In the genomic region with DNA sequence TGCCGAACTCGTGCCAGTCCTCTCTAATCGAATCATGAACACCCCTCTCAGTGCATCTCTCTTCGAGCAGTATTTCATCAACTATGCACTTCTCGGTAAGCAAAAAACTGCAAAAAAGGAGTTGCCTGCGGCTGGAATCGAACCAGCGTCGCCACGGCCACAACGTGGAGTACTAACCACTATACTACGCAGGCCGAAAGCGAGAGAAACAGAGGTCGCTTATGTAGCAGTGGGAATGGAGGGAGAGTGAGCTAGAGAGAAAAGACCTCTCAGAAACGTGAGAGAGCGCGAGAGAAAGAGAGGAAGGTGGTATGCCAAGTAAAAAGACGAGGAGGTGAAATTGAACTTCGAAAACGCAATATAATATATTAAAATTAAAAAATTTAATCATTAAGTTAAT, we compare ENCODE assay signal across 4 worm cellular contexts.
TF ChIP-seq lines count a peak whose summit lies in the region.

No protein-coding gene starts in this region.

TF ChIP-seq in whole organism, L2 larva, 48 proteins besides CTCF, POLR2A, EP300 and RAD21 (continued from another document):
- TF ChIP-seq C34F6.9 (tag; optimal IDR thresholded peaks at IDR 0.05; lab: Kevin White, UChicago) = peak; percentile 76
- peak; percentile 79 for TF ChIP-seq egl-27 (tag; optimal IDR thresholded peaks at IDR 0.05; lab: Kevin White, UChicago)
- peak in 1 of 2 experiments; percentile 61 for TF ChIP-seq mdl-1 (tag; optimal IDR thresholded peaks at IDR 0.05; lab: Kevin White, UChicago)
- TF ChIP-seq sma-3 (GFP tag; optimal IDR thresholded peaks at IDR 0.05; lab: Kevin White, UChicago) = peak; percentile 79
- no peak for TF ChIP-seq peb-1 (tag; optimal IDR thresholded peaks at IDR 0.05; lab: Kevin White, UChicago)
- TF ChIP-seq mab-5 (tag; optimal IDR thresholded peaks at IDR 0.05; lab: Kevin White, UChicago) = peak; percentile 61
- TF ChIP-seq zag-1 (tag; optimal IDR thresholded peaks at IDR 0.05; lab: Kevin White, UChicago) = peak; percentile 64
- TF ChIP-seq lin-11 (tag; optimal IDR thresholded peaks at IDR 0.05; lab: Kevin White, UChicago) = peak; percentile 54
- peak; percentile 30 for TF ChIP-seq ztf-4 (tag; optimal IDR thresholded peaks at IDR 0.05; lab: Kevin White, UChicago)
- TF ChIP-seq nhr-23 (tag; optimal IDR thresholded peaks at IDR 0.05; lab: Kevin White, UChicago) = no peak
- TF ChIP-seq alr-1 (tag; optimal IDR thresholded peaks at IDR 0.05; lab: Kevin White, UChicago) = no peak
- no peak for TF ChIP-seq ceh-82 (tag; optimal IDR thresholded peaks at IDR 0.05; lab: Kevin White, UChicago)
- peak; percentile 52 for TF ChIP-seq Y55F3AM.14 (GFP tag; optimal IDR thresholded peaks at IDR 0.05; lab: Kevin White, UChicago)
- no peak for TF ChIP-seq nhr-10 (tag; optimal IDR thresholded peaks at IDR 0.05; lab: Kevin White, UChicago)
- TF ChIP-seq nhr-21 (tag; optimal IDR thresholded peaks at IDR 0.05; lab: Kevin White, UChicago) = peak; percentile 75
- TF ChIP-seq unc-62 (GFP tag; optimal IDR thresholded peaks at IDR 0.05; lab: Kevin White, UChicago) = no peak
- no peak for TF ChIP-seq ztf-11 (tag; optimal IDR thresholded peaks at IDR 0.05; lab: Kevin White, UChicago)
- TF ChIP-seq crh-2 (tag; optimal IDR thresholded peaks at IDR 0.05; lab: Kevin White, UChicago) = peak; percentile 91
- no peak for TF ChIP-seq dmd-4 (tag; optimal IDR thresholded peaks at IDR 0.05; lab: Kevin White, UChicago)
- TF ChIP-seq mbf-1 (tag; optimal IDR thresholded peaks at IDR 0.05; lab: Kevin White, UChicago) = no peak
- no peak for TF ChIP-seq ama-1 (optimal IDR thresholded peaks at IDR 0.05; lab: Kevin White, UChicago)
- no peak for TF ChIP-seq ztf-1 (GFP tag; conservative IDR thresholded peaks at IDR 0.05; lab: Robert Waterston, UW)
- no peak for TF ChIP-seq elt-1 (tag; optimal IDR thresholded peaks at IDR 0.05; lab: Kevin White, UChicago)
- TF ChIP-seq nhr-237 (tag; optimal IDR thresholded peaks at IDR 0.05; lab: Kevin White, UChicago) = no peak
TF ChIP-seq in whole organism, L2 larva: peak in this region for 24.

TF ChIP-seq in whole organism, L4 larva, 104 proteins besides CTCF, POLR2A, EP300 and RAD21 (continued from another document and continues in another):
- peak; percentile 48 for TF ChIP-seq lir-3 (tag; optimal IDR thresholded peaks at IDR 0.05; lab: Kevin White, UChicago)
- peak; percentile 91 for TF ChIP-seq ceh-20 (GFP tag; IDR thresholded peaks at IDR 0.05; lab: Robert Waterston, UW)
- no peak for TF ChIP-seq ZK546.5 (tag; optimal IDR thresholded peaks at IDR 0.05; lab: Kevin White, UChicago)
- peak; percentile 87; the same call in 1 of the 2 replicates for TF ChIP-seq lim-7 (GFP tag; IDR thresholded peaks at IDR 0.05; lab: Robert Waterston, UW)
- TF ChIP-seq mep-1 (tag; optimal IDR thresholded peaks at IDR 0.05; lab: Kevin White, UChicago) = peak; percentile 91
- TF ChIP-seq nhr-41 (GFP tag; IDR thresholded peaks at IDR 0.05; lab: Robert Waterston, UW) = peak; percentile 75; the same call in 1 of the 2 replicates
- TF ChIP-seq spr-1 (tag; optimal IDR thresholded peaks at IDR 0.05; lab: Kevin White, UChicago) = peak; percentile 76
- 0 out of 2 replicates have a peak, but pooled peaks have one; percentile 47 for TF ChIP-seq zfp-3 (GFP tag; conservative IDR thresholded peaks at IDR 0.05; lab: Robert Waterston, UW)
- peak; percentile 35 for TF ChIP-seq nhr-6 (tag; optimal IDR thresholded peaks at IDR 0.05; lab: Kevin White, UChicago)
- no peak for TF ChIP-seq daf-12 (tag; optimal IDR thresholded peaks at IDR 0.05; lab: Kevin White, UChicago)
- peak; percentile 63 for TF ChIP-seq nhr-28 (tag; optimal IDR thresholded peaks at IDR 0.05; lab: Kevin White, UChicago)
- TF ChIP-seq nhr-25 (tag; optimal IDR thresholded peaks at IDR 0.05; lab: Kevin White, UChicago; ENCODE audit: borderline replicate concordance, insufficient read depth) = no peak
- TF ChIP-seq egl-43 (GFP tag; IDR thresholded peaks at IDR 0.05; lab: Robert Waterston, UW) = peak; percentile 97
- peak; percentile 41 for TF ChIP-seq php-3 (GFP tag; IDR thresholded peaks at IDR 0.05; lab: Robert Waterston, UW)
- no peak for TF ChIP-seq lin-15B (tag; optimal IDR thresholded peaks at IDR 0.05; lab: Kevin White, UChicago)
- TF ChIP-seq pha-4 (GFP tag; IDR thresholded peaks at IDR 0.05; lab: Robert Waterston, UW) = peak; percentile 92
- no peak for TF ChIP-seq pha-4 (tag; optimal IDR thresholded peaks at IDR 0.05; lab: Kevin White, UChicago)
- no peak; the same call in 1 of the 2 replicates for TF ChIP-seq daf-19 (GFP tag; conservative IDR thresholded peaks at IDR 0.05; lab: Robert Waterston, UW)
- peak; percentile 85 for TF ChIP-seq ceh-44 (GFP tag; IDR thresholded peaks at IDR 0.05; lab: Robert Waterston, UW)
- TF ChIP-seq nhr-76 (tag; optimal IDR thresholded peaks at IDR 0.05; lab: Kevin White, UChicago) = no peak
- no peak for TF ChIP-seq cey-2 (tag; optimal IDR thresholded peaks at IDR 0.05; lab: Kevin White, UChicago; ENCODE audit: borderline replicate concordance, insufficient read depth)
- peak; percentile 65 for TF ChIP-seq T20F7.1 (GFP tag; optimal IDR thresholded peaks at IDR 0.05; lab: Kevin White, UChicago)
- peak; percentile 42 to 67 for TF ChIP-seq lsy-2 (tag; optimal IDR thresholded peaks at IDR 0.05; lab: Kevin White, UChicago)
- TF ChIP-seq lin-38 (GFP tag; IDR thresholded peaks at IDR 0.05; lab: Robert Waterston, UW) = peak; percentile 81
- TF ChIP-seq duxl-1 (tag; optimal IDR thresholded peaks at IDR 0.05; lab: Kevin White, UChicago; ENCODE audit: poor library complexity) = peak; percentile 79
- peak; percentile 85 for TF ChIP-seq ztf-7 (tag; optimal IDR thresholded peaks at IDR 0.05; lab: Kevin White, UChicago)
- TF ChIP-seq ceh-28 (tag; optimal IDR thresholded peaks at IDR 0.05; lab: Kevin White, UChicago) = no peak
- peak; percentile 67 for TF ChIP-seq mxl-2 (GFP tag; conservative IDR thresholded peaks at IDR 0.05; lab: Robert Waterston, UW)
- TF ChIP-seq skn-1 (tag; optimal IDR thresholded peaks at IDR 0.05; lab: Kevin White, UChicago) = no peak
- TF ChIP-seq R02D3.7 (tag; optimal IDR thresholded peaks at IDR 0.05; lab: Kevin White, UChicago) = no peak
- no peak for TF ChIP-seq zag-1 (tag; optimal IDR thresholded peaks at IDR 0.05; lab: Kevin White, UChicago)
- peak; percentile 97 for TF ChIP-seq hmg-1.1 (GFP tag; IDR thresholded peaks at IDR 0.05; lab: Robert Waterston, UW)
- peak; percentile 49 to 66 for TF ChIP-seq mdl-1 (tag; optimal IDR thresholded peaks at IDR 0.05; lab: Kevin White, UChicago)
- no peak for TF ChIP-seq pqm-1 (tag; optimal IDR thresholded peaks at IDR 0.05; lab: Kevin White, UChicago)

TF ChIP-seq in whole organism, late embryonic, 69 proteins besides CTCF, POLR2A, EP300 and RAD21 (continued from another document and continues in another):
- peak; percentile 91 for TF ChIP-seq ceh-14 (tag; optimal IDR thresholded peaks at IDR 0.05; lab: Kevin White, UChicago)
- peak; percentile 90 for TF ChIP-seq dmd-4 (tag; optimal IDR thresholded peaks at IDR 0.05; lab: Kevin White, UChicago; ENCODE audit: borderline replicate concordance)
- TF ChIP-seq sox-2 (GFP tag; IDR thresholded peaks at IDR 0.05; lab: Robert Waterston, UW) = peak; percentile 89
- peak; percentile 85 for TF ChIP-seq unc-3 (GFP tag; conservative IDR thresholded peaks at IDR 0.05; lab: Robert Waterston, UW)
- peak; percentile 83 for TF ChIP-seq unc-3 (tag; optimal IDR thresholded peaks at IDR 0.05; lab: Kevin White, UChicago)
- TF ChIP-seq hlh-8 (tag; optimal IDR thresholded peaks at IDR 0.05; lab: Kevin White, UChicago) = peak; percentile 81
- peak; percentile 42 for TF ChIP-seq ets-4 (tag; optimal IDR thresholded peaks at IDR 0.05; lab: Kevin White, UChicago)
- TF ChIP-seq tbx-7 (tag; optimal IDR thresholded peaks at IDR 0.05; lab: Kevin White, UChicago) = peak; percentile 58
- no peak for TF ChIP-seq nhr-11 (tag; optimal IDR thresholded peaks at IDR 0.05; lab: Kevin White, UChicago)
- peak; percentile 87 for TF ChIP-seq ceh-2 (tag; optimal IDR thresholded peaks at IDR 0.05; lab: Kevin White, UChicago)
- peak; percentile 54 for TF ChIP-seq pros-1 (tag; optimal IDR thresholded peaks at IDR 0.05; lab: Kevin White, UChicago)
- peak; percentile 90 for TF ChIP-seq ttx-3 (tag; optimal IDR thresholded peaks at IDR 0.05; lab: Kevin White, UChicago)
- peak; percentile 92 for TF ChIP-seq dve-1 (tag; optimal IDR thresholded peaks at IDR 0.05; lab: Kevin White, UChicago)
- peak; percentile 87 for TF ChIP-seq C38D4.7 (GFP tag; optimal IDR thresholded peaks at IDR 0.05; lab: Kevin White, UChicago)
- peak; percentile 80 for TF ChIP-seq K09A11.1 (tag; optimal IDR thresholded peaks at IDR 0.05; lab: Kevin White, UChicago; ENCODE audit: insufficient read depth)
- peak; percentile 88 for TF ChIP-seq ref-2 (tag; optimal IDR thresholded peaks at IDR 0.05; lab: Kevin White, UChicago)
- peak; percentile 95 for TF ChIP-seq ceh-19 (GFP tag; optimal IDR thresholded peaks at IDR 0.05; lab: Kevin White, UChicago)
- peak; percentile 89 for TF ChIP-seq fax-1 (tag; optimal IDR thresholded peaks at IDR 0.05; lab: Kevin White, UChicago)
- peak; percentile 87 for TF ChIP-seq lin-11 (tag; optimal IDR thresholded peaks at IDR 0.05; lab: Kevin White, UChicago)
- TF ChIP-seq ceh-45 (GFP tag; IDR thresholded peaks at IDR 0.05; lab: Robert Waterston, UW) = peak; percentile 87
- TF ChIP-seq ahr-1 (tag; optimal IDR thresholded peaks at IDR 0.05; lab: Kevin White, UChicago) = peak; percentile 73
- peak; percentile 91 for TF ChIP-seq ztf-16 (tag; optimal IDR thresholded peaks at IDR 0.05; lab: Kevin White, UChicago)
- TF ChIP-seq nhr-232 (tag; optimal IDR thresholded peaks at IDR 0.05; lab: Kevin White, UChicago) = peak; percentile 88
- peak; percentile 91 for TF ChIP-seq T23F11.4 (GFP tag; optimal IDR thresholded peaks at IDR 0.05; lab: Kevin White, UChicago)
- peak; percentile 91 for TF ChIP-seq pha-2 (tag; optimal IDR thresholded peaks at IDR 0.05; lab: Kevin White, UChicago)
- peak; percentile 94 for TF ChIP-seq eyg-1 (tag; optimal IDR thresholded peaks at IDR 0.05; lab: Kevin White, UChicago)
- TF ChIP-seq hlh-6 (tag; optimal IDR thresholded peaks at IDR 0.05; lab: Kevin White, UChicago) = peak; percentile 94
- peak; percentile 93 for TF ChIP-seq K02D7.2 (tag; optimal IDR thresholded peaks at IDR 0.05; lab: Kevin White, UChicago)
- TF ChIP-seq ceh-48 (tag; optimal IDR thresholded peaks at IDR 0.05; lab: Kevin White, UChicago) = peak; percentile 83
- TF ChIP-seq ceh-9 (tag; optimal IDR thresholded peaks at IDR 0.05; lab: Kevin White, UChicago) = peak; percentile 76
- TF ChIP-seq tbx-2 (tag; optimal IDR thresholded peaks at IDR 0.05; lab: Kevin White, UChicago) = peak; percentile 93
- TF ChIP-seq fkh-10 (GFP tag; optimal IDR thresholded peaks at IDR 0.05; lab: Kevin White, UChicago) = no peak
- TF ChIP-seq madf-2 (tag; optimal IDR thresholded peaks at IDR 0.05; lab: Kevin White, UChicago) = peak; percentile 90
- TF ChIP-seq F13H6.1 (tag; optimal IDR thresholded peaks at IDR 0.05; lab: Kevin White, UChicago) = peak; percentile 90
- TF ChIP-seq fkh-6 (tag; optimal IDR thresholded peaks at IDR 0.05; lab: Kevin White, UChicago) = peak; percentile 83
- TF ChIP-seq pqm-1 (tag; optimal IDR thresholded peaks at IDR 0.05; lab: Kevin White, UChicago) = peak; percentile 68
- TF ChIP-seq hlh-13 (GFP tag; optimal IDR thresholded peaks at IDR 0.05; lab: Kevin White, UChicago) = peak; percentile 91
- peak; percentile 91 for TF ChIP-seq unc-86 (tag; optimal IDR thresholded peaks at IDR 0.05; lab: Kevin White, UChicago)

TF ChIP-seq in whole organism, mixed stage, embryonic, 35 proteins besides CTCF, POLR2A, EP300 and RAD21 (continued from another document):
- TF ChIP-seq lin-32 (GFP tag; optimal IDR thresholded peaks at IDR 0.05; lab: Kevin White, UChicago) (peak; percentile 92), flh-1 (GFP tag; optimal IDR thresholded peaks at IDR 0.05; lab: Kevin White, UChicago) (peak; percentile 87), nhr-12 (tag; optimal IDR thresholded peaks at IDR 0.05; lab: Kevin White, UChicago) (peak; percentile 85), unc-39 (tag; optimal IDR thresholded peaks at IDR 0.05; lab: Kevin White, UChicago) (peak; percentile 72), nhr-237 (tag; optimal IDR thresholded peaks at IDR 0.05; lab: Kevin White, UChicago) (peak; percentile 71), pha-4 (tag; optimal IDR thresholded peaks at IDR 0.05; lab: Kevin White, UChicago) (peak; percentile 77), nhr-28 (tag; optimal IDR thresholded peaks at IDR 0.05; lab: Kevin White, UChicago) (peak; percentile 71), ceh-83 (GFP tag; optimal IDR thresholded peaks at IDR 0.05; lab: Kevin White, UChicago) (peak; percentile 96)
